Fruit fly (Drosophila melanogaster): ENCODE data around the gene Rat1.

Gene Rat1

DNA sequence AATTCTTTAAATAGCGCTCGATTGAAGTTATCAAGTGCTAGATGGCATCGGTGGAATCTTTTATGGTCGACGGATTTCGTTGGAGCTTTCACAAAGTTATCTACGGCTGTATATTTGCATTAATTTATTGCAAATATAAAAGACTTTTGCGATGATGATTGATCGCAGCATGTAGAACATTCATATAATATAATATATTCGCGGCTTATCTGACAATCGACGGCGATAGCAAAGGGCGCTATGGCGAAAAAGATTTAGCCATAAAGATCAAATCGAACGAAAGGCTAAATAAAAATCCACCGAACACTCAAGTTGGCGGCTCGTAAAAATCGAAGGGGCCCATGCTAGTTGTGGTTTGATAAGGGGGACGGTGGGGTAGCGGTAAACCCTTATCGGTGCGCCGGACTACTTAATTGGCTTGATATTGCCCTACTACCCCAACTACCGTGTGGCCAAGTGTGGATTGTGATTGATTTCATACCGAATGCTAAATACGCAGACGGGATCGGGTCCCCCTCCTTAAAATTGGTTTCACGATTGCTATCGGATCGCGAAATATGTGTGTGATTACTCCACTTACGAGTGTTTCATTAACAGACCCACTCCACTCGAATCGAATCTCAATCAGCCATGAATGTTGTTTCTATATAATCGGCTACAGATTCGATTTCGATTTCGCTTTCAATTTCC, 39.6 kb upstream of the Rat1 start (continued):
- TF ChIP-seq p53 (GFP tag; optimal IDR thresholded peaks at IDR 0.05) = no peak
- TF ChIP-seq mirr (GFP tag; optimal IDR thresholded peaks at IDR 0.05) = peak; percentile 54
- TF ChIP-seq PHDP (tag; optimal IDR thresholded peaks at IDR 0.05) = peak; percentile 28
- TF ChIP-seq CG43689 (GFP tag; IDR thresholded peaks at IDR 0.05) = no peak
- TF ChIP-seq Dip2 (GFP tag; IDR thresholded peaks at IDR 0.05) = no peak
- TF ChIP-seq CG33213 (GFP tag; optimal IDR thresholded peaks at IDR 0.05) = no peak
- 0 out of 4 replicates have a peak, but pooled peaks have one; percentile 34 for TF ChIP-seq chinmo (GFP tag; IDR thresholded peaks at IDR 0.05; ENCODE audit: partially characterized antibody)
- no peak for TF ChIP-seq CG8388 (GFP tag; optimal IDR thresholded peaks at IDR 0.05)
- TF ChIP-seq h (optimal IDR thresholded peaks at IDR 0.05) = no peak
- no peak for TF ChIP-seq CG10321 (GFP tag; IDR thresholded peaks at IDR 0.05)
- no peak for TF ChIP-seq Sox102F (GFP tag; optimal IDR thresholded peaks at IDR 0.05)
- TF ChIP-seq CG10979 (tag; optimal IDR thresholded peaks at IDR 0.05) = no peak
- TF ChIP-seq CG14860 (GFP tag; IDR thresholded peaks at IDR 0.05; ENCODE audit: partially characterized antibody) = no peak
- TF ChIP-seq aop (GFP tag; IDR thresholded peaks at IDR 0.05) = no peak
- TF ChIP-seq E2f2 (GFP tag; IDR thresholded peaks at IDR 0.05) = no peak
- no peak for TF ChIP-seq bab2 (GFP tag; optimal IDR thresholded peaks at IDR 0.05)
- no peak for TF ChIP-seq CG17186 (GFP tag; optimal IDR thresholded peaks at IDR 0.05)
- no peak for TF ChIP-seq CG2712 (tag; optimal IDR thresholded peaks at IDR 0.05)
- no peak for TF ChIP-seq CG6813 (GFP tag; optimal IDR thresholded peaks at IDR 0.05)
- no peak for TF ChIP-seq CG10565 (GFP tag; optimal IDR thresholded peaks at IDR 0.05)
- TF ChIP-seq gro (GFP tag; optimal IDR thresholded peaks at IDR 0.05) = peak; percentile 84
- TF ChIP-seq Hand (GFP tag; optimal IDR thresholded peaks at IDR 0.05) = peak; percentile 0
- peak; percentile 28 for TF ChIP-seq sens (GFP tag)
- TF ChIP-seq HHEX (GFP tag; optimal IDR thresholded peaks at IDR 0.05) = peak; percentile 35
- TF ChIP-seq CTCF (GFP tag; optimal IDR thresholded peaks at IDR 0.05) = no peak
- TF ChIP-seq lmd (GFP tag; IDR thresholded peaks at IDR 0.05) = peak; percentile 5; the same call in 1 of the 2 replicates
- TF ChIP-seq dmrt11E (tag; optimal IDR thresholded peaks at IDR 0.05) = no peak
- no peak for TF ChIP-seq CG30431 (GFP tag; optimal IDR thresholded peaks at IDR 0.05)
- TF ChIP-seq Hr78 (GFP tag; optimal IDR thresholded peaks at IDR 0.05) = no peak
- no peak for TF ChIP-seq CG14667 (GFP tag; IDR thresholded peaks at IDR 0.05)
- no peak for TF ChIP-seq CG14965 (GFP tag; optimal IDR thresholded peaks at IDR 0.05; ENCODE audit: borderline replicate concordance)
- no peak for TF ChIP-seq Max (GFP tag; optimal IDR thresholded peaks at IDR 0.05)
- no peak for TF ChIP-seq CG13775 (GFP tag; optimal IDR thresholded peaks at IDR 0.05)
- no peak for TF ChIP-seq vfl (GFP tag; optimal IDR thresholded peaks at IDR 0.05)
- no peak for TF ChIP-seq Ptx1 (GFP tag; IDR thresholded peaks at IDR 0.05)
- TF ChIP-seq CG8944 (GFP tag; optimal IDR thresholded peaks at IDR 0.05) = no peak
- TF ChIP-seq Lpt (GFP tag; optimal IDR thresholded peaks at IDR 0.05) = no peak
- no peak for TF ChIP-seq gfzf (GFP tag; optimal IDR thresholded peaks at IDR 0.05)
- TF ChIP-seq pita (GFP tag; optimal IDR thresholded peaks at IDR 0.05) = no peak
- TF ChIP-seq Atf3 (GFP tag; optimal IDR thresholded peaks at IDR 0.05) = no peak
- no peak for TF ChIP-seq CG4617 (GFP tag; optimal IDR thresholded peaks at IDR 0.05; ENCODE audit: borderline replicate concordance)
- TF ChIP-seq Ssrp (tag; optimal IDR thresholded peaks at IDR 0.05) = no peak
- no peak for TF ChIP-seq Ravus (GFP tag; IDR thresholded peaks at IDR 0.05)
- TF ChIP-seq Elba2 (GFP tag; optimal IDR thresholded peaks at IDR 0.05) = no peak
